Worm (Caenorhabditis elegans): ENCODE results near the gene C09G4.4.

- TF ChIP-seq hnd-1 (tag; optimal IDR thresholded peaks at IDR 0.05) (no peak), ceh-13 (GFP tag; optimal IDR thresholded peaks at IDR 0.05) (no peak), ama-1 (optimal IDR thresholded peaks at IDR 0.05) (no peak), F13C5.2 (tag; optimal IDR thresholded peaks at IDR 0.05) (no peak), tbx-37 (GFP tag; conservative IDR thresholded peaks at IDR 0.05) (no peak), hmg-4 (GFP tag; optimal IDR thresholded peaks at IDR 0.05) (no peak), flt-1 (GFP tag; IDR thresholded peaks at IDR 0.05) (no peak), hmbx-1 (tag; optimal IDR thresholded peaks at IDR 0.05) (no peak), tra-4 (tag; optimal IDR thresholded peaks at IDR 0.05) (no peak), ets-7 (tag; optimal IDR thresholded peaks at IDR 0.05) (no peak)
Measured at ce11 chrIV:8478516-8478915, 34.3 kb upstream of the C09G4.4 start.

Data from whole organism, early embryonic.